Worm (Caenorhabditis elegans) whole organism, L3 larva: ENCODE results near the gene T10H4.13.

Experiments used
- ceh-16 ChIP-seq: sonication (generic microtip); optimal IDR thresholded peaks from 2 replicates; lab custom pipeline; 2017; ENCODE audit warnings: missing biosample characterization, missing genetic modification characterization
- egl-27 ChIP-seq: sonication (generic microtip); optimal IDR thresholded peaks from 4 replicates; lab custom pipeline; 2017; ENCODE audit warnings: missing biosample characterization, missing genetic modification reagents, missing genetic modification characterization
- fos-1 ChIP-seq: fragments of 150-350 bp; optimal IDR thresholded peaks from 2 replicates; lab custom pipeline; 2014; ENCODE audit warnings: missing biosample characterization, missing genetic modification characterization
- lin-15B ChIP-seq: fragments of 150-350 bp; optimal IDR thresholded peaks from 2 replicates; lab custom pipeline; 2014; ENCODE audit warnings: missing biosample characterization, missing genetic modification characterization
- mml-1 ChIP-seq: fragments of 150-350 bp; sonication (generic microtip); optimal IDR thresholded peaks from 3 replicates; lab custom pipeline; 2014; ENCODE audit warnings: missing biosample characterization, missing genetic modification characterization
- nfya-1 ChIP-seq: sonication (generic microtip); optimal IDR thresholded peaks from 2 replicates; lab custom pipeline; 2017; ENCODE audit warnings: missing genetic modification characterization, mild to moderate bottlenecking, missing compliant biosample characterization, antibody characterized with exemption, moderate library complexity; ENCODE audit not compliant: insufficient read depth
- nhr-237 ChIP-seq: fragments of 150-350 bp; optimal IDR thresholded peaks from 2 replicates; lab custom pipeline; 2014; ENCODE audit warnings: missing biosample characterization, missing genetic modification characterization
- nhr-77 ChIP-seq: fragments of 150-350 bp; optimal IDR thresholded peaks from 2 replicates; lab custom pipeline; 2014; ENCODE audit warnings: missing biosample characterization, missing genetic modification characterization
- pha-4 ChIP-seq: fragments of 150-350 bp; optimal IDR thresholded peaks from 2 replicates; lab custom pipeline; 2014; ENCODE audit warnings: missing biosample characterization, missing genetic modification reagents, missing genetic modification characterization
- pqm-1 ChIP-seq: fragments of 150-350 bp; optimal IDR thresholded peaks from 2 replicates; lab custom pipeline; 2017; ENCODE audit warnings: missing biosample characterization, missing genetic modification characterization, inconsistent platforms
- skn-1 ChIP-seq: fragments of 150-350 bp; optimal IDR thresholded peaks from 2 replicates; lab custom pipeline; 2014; ENCODE audit warnings: missing biosample characterization, missing genetic modification characterization
- unc-62 ChIP-seq: fragments of 150-350 bp; sonication (generic microtip); optimal IDR thresholded peaks from 4 replicates; lab custom pipeline; 2014; ENCODE audit warnings: missing biosample characterization, missing genetic modification reagents, missing genetic modification characterization

DNA sequence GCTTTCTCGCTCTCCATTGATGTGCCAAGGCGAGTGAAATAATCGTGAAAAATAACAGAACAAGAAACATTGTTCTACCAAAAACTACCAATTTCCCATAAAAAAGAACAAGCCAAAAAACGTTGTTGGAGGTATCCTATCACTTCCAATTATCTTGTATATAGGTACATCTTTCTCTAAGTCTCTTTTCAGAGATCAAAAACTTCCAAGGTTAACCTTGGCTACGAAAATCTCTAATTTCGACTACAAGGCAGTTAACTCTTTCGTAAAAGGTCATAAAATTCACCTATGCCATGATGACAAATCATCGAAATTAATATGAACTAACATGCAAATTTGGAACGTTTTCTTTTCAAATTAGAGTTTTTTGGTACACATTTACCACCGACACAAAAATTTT, 20.6 kb upstream of the T10H4.13 start, which contains the start of gene cyp-34A1:
- no peak for TF ChIP-seq pha-4 (tag; lab: Kevin White, UChicago)
- no peak for TF ChIP-seq egl-27 (tag; lab: Kevin White, UChicago)
- no peak for TF ChIP-seq fos-1 (tag; lab: Kevin White, UChicago)
- no peak for TF ChIP-seq nhr-237
- no peak for TF ChIP-seq lin-15B (tag; lab: Kevin White, UChicago)
- no peak for TF ChIP-seq unc-62
- TF ChIP-seq ceh-16 (tag; lab: Kevin White, UChicago) = no peak
- TF ChIP-seq nfya-1 (tag; lab: Kevin White, UChicago) = no peak
- TF ChIP-seq nhr-77 (tag; lab: Kevin White, UChicago) = no peak
- TF ChIP-seq skn-1 (tag; lab: Kevin White, UChicago) = no peak
- TF ChIP-seq pqm-1 (tag; lab: Kevin White, UChicago) = no peak
- TF ChIP-seq mml-1 (tag; lab: Kevin White, UChicago) = no peak
